Worm (Caenorhabditis elegans): ENCODE measurements around the gene smut-1.

ce11 chrV:6096559-6097155, at the start of gene smut-1:
- TF ChIP-seq dpl-1 (GFP tag; optimal IDR thresholded peaks at IDR 0.05) (no peak), R02D3.7 (tag; optimal IDR thresholded peaks at IDR 0.05) (no peak), mdt-29 (GFP tag; IDR thresholded peaks at IDR 0.05) (no peak), daf-16 (GFP tag; optimal IDR thresholded peaks at IDR 0.05) (no peak), daf-16 (tag; optimal IDR thresholded peaks at IDR 0.05) (no peak), nhr-111 (GFP tag; optimal IDR thresholded peaks at IDR 0.05) (no peak)

Data from whole organism, L4 larva.